Fruit fly (Drosophila melanogaster): ENCODE data around the gene CG18048.

dm6 chr3R:6380129-6380528 is 34.2 kb downstream of the CG18048 start, which contains the start of the genes CG1024 and TfIIFalpha:
- TF ChIP-seq Rel (GFP tag; optimal IDR thresholded peaks at IDR 0.05) (no peak), Rel (tag; optimal IDR thresholded peaks at IDR 0.05) (no peak), sv (GFP tag; optimal IDR thresholded peaks at IDR 0.05) (no peak), CG9705 (GFP tag; optimal IDR thresholded peaks at IDR 0.05) (no peak)

Data from whole organism, wandering third instar larva.